Worm (Caenorhabditis elegans): ENCODE data around the gene srw-14.

- TF ChIP-seq nhr-28 (tag; optimal IDR thresholded peaks at IDR 0.05) (no peak), elt-1 (tag; optimal IDR thresholded peaks at IDR 0.05; ENCODE audit: borderline replicate concordance, insufficient read depth) (no peak), unc-39 (tag; optimal IDR thresholded peaks at IDR 0.05) (no peak), mep-1 (tag; optimal IDR thresholded peaks at IDR 0.05) (no peak), unc-62 (GFP tag; optimal IDR thresholded peaks at IDR 0.05) (no peak), lin-13 (tag; optimal IDR thresholded peaks at IDR 0.05) (no peak), nhr-237 (tag; optimal IDR thresholded peaks at IDR 0.05) (no peak), tbx-8 (GFP tag; optimal IDR thresholded peaks at IDR 0.05) (no peak), nhr-76 (tag; optimal IDR thresholded peaks at IDR 0.05) (no peak), drap-1 (GFP tag; optimal IDR thresholded peaks at IDR 0.05) (no peak)
Measured at ce11 chrV:15235661-15236060, 9.9 kb downstream of the srw-14 start, which contains the start of gene nhr-164.

Measured in whole organism, mixed stage, embryonic.